Worm (Caenorhabditis elegans) whole organism, L2 larva: ENCODE data around the gene C08F1.6.

Source experiments
- Y55F3AM.14 ChIP-seq: fragments of 200-800 bp; sonication (Bioruptor generic); optimal IDR thresholded peaks from 2 replicates; lab custom pipeline; 2018; ENCODE audit warnings: mild to moderate bottlenecking, missing genetic modification characterization, missing compliant biosample characterization
- egl-27 ChIP-seq: sonication (generic microtip); optimal IDR thresholded peaks from 3 replicates; lab custom pipeline; 2017; ENCODE audit warnings: missing biosample characterization, missing genetic modification reagents, missing genetic modification characterization
- elt-1 ChIP-seq: fragments of 150-350 bp; optimal IDR thresholded peaks from 2 replicates; lab custom pipeline; 2014; ENCODE audit warnings: missing biosample characterization, missing genetic modification characterization
- fos-1 ChIP-seq: fragments of 150-350 bp; optimal IDR thresholded peaks from 2 replicates; lab custom pipeline; 2014; ENCODE audit warnings: missing biosample characterization, missing genetic modification characterization
- mdl-1 ChIP-seq, 2 experiments: fragments of 150-350 bp in 1 of 2; sonication (generic microtip) in 1 of 2; optimal IDR thresholded peaks; 2 replicates each; lab custom pipeline; 2017; ENCODE audit warnings: missing biosample characterization in 2 of 2, missing genetic modification characterization in 2 of 2
- nhr-10 ChIP-seq: sonication (generic microtip); optimal IDR thresholded peaks from 2 replicates; lab custom pipeline; 2017; ENCODE audit warnings: missing biosample characterization, missing genetic modification characterization
- nhr-12 ChIP-seq: fragments of 150-350 bp; optimal IDR thresholded peaks from 2 replicates; lab custom pipeline; 2014; ENCODE audit warnings: missing biosample characterization, missing genetic modification characterization
- nhr-25 ChIP-seq: fragments of 150-350 bp; sonication (generic microtip); optimal IDR thresholded peaks from 3 replicates; lab custom pipeline; 2014; ENCODE audit warnings: missing biosample characterization, missing genetic modification characterization
- ztf-1 ChIP-seq: fragments of 200-800 bp; sonication (Bioruptor generic); conservative IDR thresholded peaks from 2 replicates; pipeline ENCODE4 v1.3.6; 2022; ENCODE audit warnings: missing genetic modification characterization, missing compliant biosample characterization

DNA sequence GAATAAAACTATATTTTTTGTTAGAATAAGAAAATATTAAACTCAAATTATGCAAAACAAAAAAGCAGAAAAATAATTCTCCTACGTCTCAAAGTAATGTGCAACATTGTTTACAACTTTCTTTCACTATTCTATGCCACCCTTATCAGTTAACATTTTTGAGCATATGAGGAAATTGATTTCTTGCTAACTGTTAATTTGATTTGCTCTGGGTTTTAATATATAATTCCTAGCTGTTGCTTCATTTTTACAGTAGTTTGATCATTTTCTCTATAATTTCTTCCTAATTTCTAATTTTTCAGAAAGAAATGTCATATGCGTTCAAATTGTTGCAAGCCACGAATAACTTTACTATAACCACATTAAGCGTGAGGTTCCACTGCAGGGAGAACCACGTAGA, 48.2 kb upstream of the C08F1.6 start, which contains the start of gene T08E11.1:
- TF ChIP-seq nhr-12 (tag; lab: Kevin White, UChicago) (no peak), nhr-25 (tag; lab: Kevin White, UChicago) (no peak), fos-1 (tag; lab: Kevin White, UChicago) (no peak), mdl-1 (tag; optimal IDR thresholded peaks at IDR 0.05; lab: Kevin White, UChicago) (no peak), egl-27 (tag; lab: Kevin White, UChicago) (no peak), nhr-10 (tag; lab: Kevin White, UChicago) (no peak), elt-1 (tag; lab: Kevin White, UChicago) (no peak), Y55F3AM.14 (GFP tag; lab: Kevin White, UChicago) (no peak), ztf-1 (no peak)
